Worm (Caenorhabditis elegans) whole organism, L4 larva: Measurements from ENCODE around the gene F56H11.2.

Experiments
- D1046.2 ChIP-seq: fragments of 200-800 bp; sonication (Bioruptor generic); IDR thresholded peaks from 2 replicates; pipeline ENCODE4 v1.3.6; 2022; ENCODE audit warnings: missing genetic modification characterization, missing compliant biosample characterization
- F49E8.2 ChIP-seq: sonication (generic microtip); optimal IDR thresholded peaks from 2 replicates; lab custom pipeline; 2016; ENCODE audit warnings: missing compliant biosample characterization, mild to moderate bottlenecking, missing genetic modification characterization, borderline replicate concordance
- R02D3.7 ChIP-seq: fragments of 150-350 bp; sonication (generic microtip); optimal IDR thresholded peaks from 3 replicates; lab custom pipeline; 2014; ENCODE audit warnings: missing biosample characterization, missing genetic modification characterization
- T20F7.1 ChIP-seq: fragments of 200-800 bp; sonication (Bioruptor generic); optimal IDR thresholded peaks from 2 replicates; lab custom pipeline; 2018; ENCODE audit warnings: mild to moderate bottlenecking, missing genetic modification characterization, missing compliant biosample characterization
- Y105C5A.15 ChIP-seq: fragments of 200-800 bp; sonication (Bioruptor generic); IDR thresholded peaks from 2 replicates; pipeline ENCODE4 v1.3.6; 2022; ENCODE audit warnings: missing genetic modification characterization, missing compliant biosample characterization
- Y5F2A.4 ChIP-seq: fragments of 200-800 bp; sonication (Bioruptor generic); optimal IDR thresholded peaks from 2 replicates; lab custom pipeline; 2018; ENCODE audit warnings: mild to moderate bottlenecking, missing genetic modification characterization, missing compliant biosample characterization
- ZK546.5 ChIP-seq, 2 experiments: sonication (generic microtip); optimal IDR thresholded peaks; 2 replicates each; lab custom pipeline; 2017; ENCODE audit warnings: missing biosample characterization in 2 of 2, missing genetic modification characterization in 2 of 2
- arid-1 ChIP-seq: fragments of 200-800 bp; sonication (Bioruptor generic); conservative IDR thresholded peaks from 2 replicates; pipeline ENCODE4 v1.3.6; 2022; ENCODE audit warnings: missing genetic modification reagents, missing genetic modification characterization, missing compliant biosample characterization
- ceh-82 ChIP-seq: sonication (generic microtip); optimal IDR thresholded peaks from 2 replicates; lab custom pipeline; 2017; ENCODE audit warnings: missing biosample characterization, missing genetic modification characterization
- cey-2 ChIP-seq: sonication (generic microtip); optimal IDR thresholded peaks from 3 replicates; lab custom pipeline; 2017; ENCODE audit warnings: missing genetic modification characterization, mild to moderate bottlenecking, missing compliant biosample characterization, antibody characterized with exemption, borderline replicate concordance; ENCODE audit not compliant: insufficient read depth
- ctbp-1 ChIP-seq: fragments of 200-800 bp; sonication (Bioruptor generic); IDR thresholded peaks from 2 replicates; pipeline ENCODE4 v1.3.6; 2022; ENCODE audit warnings: missing genetic modification reagents, missing genetic modification characterization, missing compliant biosample characterization
- daf-16 ChIP-seq, 3 experiments: sonication (generic microtip); optimal IDR thresholded peaks; 2 replicates each; lab custom pipeline; 2016 to 2017; ENCODE audit warnings: missing genetic modification characterization in 3 of 3, missing genetic modification reagents in 3 of 3, mild to moderate bottlenecking in 2 of 3, missing compliant biosample characterization in 2 of 3, missing biosample characterization in 1 of 3, moderate library complexity in 1 of 3
- daf-19 ChIP-seq: fragments of 200-800 bp; sonication (Bioruptor generic); conservative IDR thresholded peaks from 2 replicates; pipeline ENCODE4 v1.3.6; 2022; ENCODE audit warnings: missing genetic modification characterization, missing compliant biosample characterization
- dmd-6 ChIP-seq: fragments of 200-800 bp; sonication (Bioruptor generic); IDR thresholded peaks from 2 replicates; pipeline ENCODE4 v1.3.6; 2022; ENCODE audit warnings: missing genetic modification reagents, missing genetic modification characterization, missing compliant biosample characterization
- dmd-9 ChIP-seq: fragments of 200-800 bp; sonication (Bioruptor generic); IDR thresholded peaks from 2 replicates; pipeline ENCODE4 v1.3.6; 2022; ENCODE audit warnings: missing genetic modification reagents, missing genetic modification characterization, missing compliant biosample characterization
- dpl-1 ChIP-seq: fragments of 150-350 bp; optimal IDR thresholded peaks from 2 replicates; lab custom pipeline; 2014; ENCODE audit warnings: missing biosample characterization, missing genetic modification reagents, missing genetic modification characterization
- duxl-1 ChIP-seq: sonication (generic microtip); optimal IDR thresholded peaks from 2 replicates; lab custom pipeline; 2016; ENCODE audit warnings: mild to moderate bottlenecking, missing genetic modification characterization, moderate library complexity, missing compliant biosample characterization; ENCODE audit not compliant: poor library complexity
- dve-1 ChIP-seq: sonication (generic microtip); optimal IDR thresholded peaks from 2 replicates; lab custom pipeline; 2017; ENCODE audit warnings: antibody characterized with exemption, mild to moderate bottlenecking, missing genetic modification characterization, missing compliant biosample characterization; ENCODE audit not compliant: insufficient read depth
- egl-27 ChIP-seq: sonication (generic microtip); optimal IDR thresholded peaks from 3 replicates; lab custom pipeline; 2017; ENCODE audit warnings: missing biosample characterization, missing genetic modification reagents, missing genetic modification characterization
- fkh-10 ChIP-seq: fragments of 150-350 bp; optimal IDR thresholded peaks from 2 replicates; lab custom pipeline; 2014; ENCODE audit warnings: missing biosample characterization, missing genetic modification reagents, missing genetic modification characterization
- hlh-11 ChIP-seq: fragments of 200-800 bp; sonication (Bioruptor generic); optimal IDR thresholded peaks from 2 replicates; lab custom pipeline; 2018; ENCODE audit warnings: mild to moderate bottlenecking, missing genetic modification characterization, missing compliant biosample characterization
- lin-1 ChIP-seq: fragments of 200-800 bp; sonication (Bioruptor generic); IDR thresholded peaks from 2 replicates; pipeline ENCODE4 v1.3.6; 2022; ENCODE audit warnings: missing genetic modification reagents, missing genetic modification characterization, missing compliant biosample characterization
- lin-15B ChIP-seq: fragments of 150-350 bp; sonication (generic microtip); optimal IDR thresholded peaks from 3 replicates; lab custom pipeline; 2014; ENCODE audit warnings: missing biosample characterization, missing genetic modification characterization
- lir-3 ChIP-seq: sonication (generic microtip); optimal IDR thresholded peaks from 2 replicates; lab custom pipeline; 2016; ENCODE audit warnings: mild to moderate bottlenecking, missing genetic modification characterization, missing compliant biosample characterization
- lsy-2 ChIP-seq, 2 experiments: fragments of 150-350 bp in 1 of 2; sonication (generic microtip) in 1 of 2; optimal IDR thresholded peaks; 2 replicates each; lab custom pipeline; 2014 to 2017; ENCODE audit warnings: missing biosample characterization in 2 of 2, missing genetic modification characterization in 2 of 2
- mdl-1 ChIP-seq, 2 experiments: fragments of 150-350 bp in 1 of 2; sonication (generic microtip) in 1 of 2; optimal IDR thresholded peaks; 2 replicates each; lab custom pipeline; 2014 to 2017; ENCODE audit warnings: missing biosample characterization in 2 of 2, missing genetic modification characterization in 2 of 2
- mdt-29 ChIP-seq: fragments of 200-800 bp; sonication (Bioruptor generic); IDR thresholded peaks from 2 replicates; pipeline ENCODE4 v1.3.6; 2022; ENCODE audit warnings: missing genetic modification reagents, missing genetic modification characterization, missing compliant biosample characterization
- mep-1 ChIP-seq: fragments of 150-350 bp; sonication (generic microtip); optimal IDR thresholded peaks from 3 replicates; lab custom pipeline; 2014; ENCODE audit warnings: missing biosample characterization, missing genetic modification characterization
- mxl-3 ChIP-seq: fragments of 200-800 bp; sonication (Bioruptor generic); optimal IDR thresholded peaks from 2 replicates; lab custom pipeline; 2018; ENCODE audit warnings: mild to moderate bottlenecking, missing genetic modification characterization, missing compliant biosample characterization
- nhr-237 ChIP-seq: sonication (generic microtip); optimal IDR thresholded peaks from 2 replicates; lab custom pipeline; 2017; ENCODE audit warnings: missing biosample characterization, missing genetic modification characterization
- nhr-28 ChIP-seq: fragments of 150-350 bp; optimal IDR thresholded peaks from 2 replicates; lab custom pipeline; 2014; ENCODE audit warnings: missing biosample characterization, missing genetic modification characterization
- nhr-42 ChIP-seq: fragments of 200-800 bp; sonication (Bioruptor generic); IDR thresholded peaks from 2 replicates; pipeline ENCODE4 v1.3.6; 2022; ENCODE audit warnings: missing genetic modification characterization, missing compliant biosample characterization
- php-3 ChIP-seq: fragments of 200-800 bp; sonication (Bioruptor generic); IDR thresholded peaks from 2 replicates; pipeline ENCODE4 v1.3.6; 2022; ENCODE audit warnings: missing genetic modification reagents, missing genetic modification characterization, missing compliant biosample characterization
- pqm-1 ChIP-seq: sonication (generic microtip); optimal IDR thresholded peaks from 2 replicates; lab custom pipeline; 2017; ENCODE audit warnings: missing biosample characterization, missing genetic modification characterization
- tra-1 ChIP-seq: fragments of 200-800 bp; sonication (Bioruptor generic); IDR thresholded peaks from 2 replicates; pipeline ENCODE4 v1.3.6; 2022; ENCODE audit warnings: missing genetic modification reagents, missing genetic modification characterization, missing compliant biosample characterization
- unc-39 ChIP-seq: sonication (generic microtip); optimal IDR thresholded peaks from 2 replicates; lab custom pipeline; 2017; ENCODE audit warnings: missing biosample characterization, missing genetic modification characterization
- unc-62 ChIP-seq, 3 experiments: fragments of 150-350 bp in 1 of 3; sonication (generic microtip); optimal IDR thresholded peaks in 2 of 3; peaks in 1 of 3; 1 replicate in 1 of 3; 2 replicates in 2 of 3; lab custom pipeline; 2014 to 2017; ENCODE audit warnings: missing biosample characterization in 3 of 3, missing genetic modification characterization in 3 of 3, missing genetic modification reagents in 3 of 3, missing genotype in 1 of 3
- vab-7 ChIP-seq: fragments of 200-800 bp; sonication (Bioruptor generic); IDR thresholded peaks from 2 replicates; pipeline ENCODE4 v1.3.6; 2022; ENCODE audit warnings: missing genetic modification reagents, missing genetic modification characterization, missing compliant biosample characterization

F56H11.2 gene

ce11 chrIV:9538214-9538613 is 5.2 kb upstream of the F56H11.2 start (continued):
- TF ChIP-seq ctbp-1 (GFP tag; lab: Robert Waterston, UW), result no peak
- TF ChIP-seq T20F7.1 (GFP tag; lab: Kevin White, UChicago), result no peak
- TF ChIP-seq fkh-10 (GFP tag; lab: Kevin White, UChicago), result no peak
- peak in 1 of 2 experiments; percentile 95 for TF ChIP-seq unc-62 (GFP tag; optimal IDR thresholded peaks at IDR 0.05 in 1 of 2; lab: Kevin White, UChicago)
- no peak for TF ChIP-seq unc-62 (tag; optimal IDR thresholded peaks at IDR 0.05; lab: Kevin White, UChicago)
- TF ChIP-seq tra-1 (GFP tag; lab: Robert Waterston, UW), result peak; percentile 86
- no peak for TF ChIP-seq mxl-3

- no peak for TF ChIP-seq unc-39 (tag; lab: Kevin White, UChicago)
- no peak for TF ChIP-seq arid-1 (GFP tag; lab: Robert Waterston, UW)
- no peak for TF ChIP-seq F49E8.2 (tag; lab: Kevin White, UChicago)
- no peak for TF ChIP-seq Y105C5A.15 (GFP tag; lab: Robert Waterston, UW)
- TF ChIP-seq D1046.2 (GFP tag; lab: Robert Waterston, UW), result no peak
- no peak for TF ChIP-seq Y5F2A.4 (GFP tag; lab: Kevin White, UChicago)
- TF ChIP-seq tra-1 (GFP tag; lab: Robert Waterston, UW), result peak; percentile 68; the same call in 1 of the 2 replicates
- no peak for TF ChIP-seq vab-7 (GFP tag; lab: Robert Waterston, UW)
- TF ChIP-seq lir-3 (tag; lab: Kevin White, UChicago), result no peak
- no peak for TF ChIP-seq hlh-11 (tag; lab: Kevin White, UChicago)
- TF ChIP-seq nhr-28, result peak; percentile 25
- TF ChIP-seq pqm-1 (tag; lab: Kevin White, UChicago), result peak; percentile 77
- no peak for TF ChIP-seq nhr-42 (GFP tag; lab: Robert Waterston, UW)
- TF ChIP-seq ceh-82 (tag; lab: Kevin White, UChicago), result no peak
- TF ChIP-seq dmd-9 (GFP tag; lab: Robert Waterston, UW), result no peak
- TF ChIP-seq duxl-1 (tag; lab: Kevin White, UChicago), result no peak
- TF ChIP-seq cey-2, result no peak
- no peak for TF ChIP-seq ctbp-1 (GFP tag; lab: Robert Waterston, UW)
- peak; percentile 44 for TF ChIP-seq dve-1 (tag; lab: Kevin White, UChicago)
- TF ChIP-seq egl-27, result no peak
- no peak for TF ChIP-seq mdl-1 (tag; optimal IDR thresholded peaks at IDR 0.05; lab: Kevin White, UChicago)
- TF ChIP-seq mep-1 (tag; lab: Kevin White, UChicago), result no peak
- TF ChIP-seq ZK546.5 (tag; optimal IDR thresholded peaks at IDR 0.05; lab: Kevin White, UChicago), result no peak
- TF ChIP-seq T20F7.1 (GFP tag; lab: Kevin White, UChicago), result peak; percentile 21
- TF ChIP-seq mxl-3, result no peak
- TF ChIP-seq daf-16 (GFP tag; optimal IDR thresholded peaks at IDR 0.05; lab: Kevin White, UChicago), result no peak
- TF ChIP-seq daf-16 (tag; optimal IDR thresholded peaks at IDR 0.05; lab: Kevin White, UChicago), result peak; percentile 28
- no peak for TF ChIP-seq daf-19 (GFP tag; lab: Robert Waterston, UW)
- no peak for TF ChIP-seq mdt-29 (GFP tag; lab: Robert Waterston, UW)
- no peak for TF ChIP-seq R02D3.7
- TF ChIP-seq lsy-2 (tag; optimal IDR thresholded peaks at IDR 0.05; lab: Kevin White, UChicago), result no peak
- TF ChIP-seq lin-15B, result no peak
- TF ChIP-seq php-3 (GFP tag; lab: Robert Waterston, UW), result peak; percentile 60
- TF ChIP-seq dpl-1 (GFP tag; lab: Kevin White, UChicago), result no peak
- TF ChIP-seq nhr-237, result no peak
- no peak for TF ChIP-seq lin-1
- peak; percentile 76 for TF ChIP-seq dmd-6
- TF ChIP-seq, all 104 proteins: peak for 8
Observed at ce11 chrIV:9537500-9537899, 4.5 kb upstream of the F56H11.2 start.
